Fruit fly (Drosophila melanogaster): ENCODE results near the gene bbx.

- TF ChIP-seq pan (optimal IDR thresholded peaks at IDR 0.05) (no peak), psq (optimal IDR thresholded peaks at IDR 0.05) (no peak)
Measured at dm6 chrX:21322289-21322981, 40.4 kb upstream of the bbx start.

Measured in whole organism.